Worm (Caenorhabditis elegans) whole organism, L4 larva: Measurements from ENCODE around the gene ucp-4.
A peak's percentile ranks its signal among the peaks of the same experiment; 100 is the strongest.

ENCODE experiments used
- F26F4.8 ChIP-seq: fragments of 200-800 bp; sonication (Bioruptor generic); conservative IDR thresholded peaks from 2 replicates; pipeline ENCODE4 v1.3.6; 2022; ENCODE audit warnings: missing genetic modification characterization, missing compliant biosample characterization
- F44E2.7 ChIP-seq: fragments of 200-800 bp; sonication (Bioruptor generic); IDR thresholded peaks from 2 replicates; pipeline ENCODE4 v2.1.2; 2022; ENCODE audit warnings: missing genetic modification characterization, missing compliant biosample characterization
- T20F7.1 ChIP-seq: fragments of 200-800 bp; sonication (Bioruptor generic); optimal IDR thresholded peaks from 2 replicates; lab custom pipeline; 2018; ENCODE audit warnings: mild to moderate bottlenecking, missing genetic modification characterization, missing compliant biosample characterization
- Y105C5A.15 ChIP-seq: fragments of 200-800 bp; sonication (Bioruptor generic); IDR thresholded peaks from 2 replicates; pipeline ENCODE4 v1.3.6; 2022; ENCODE audit warnings: missing genetic modification characterization, missing compliant biosample characterization
- Y75B8A.6 ChIP-seq: fragments of 200-800 bp; sonication (Bioruptor generic); IDR thresholded peaks from 2 replicates; pipeline ENCODE4 v1.3.6; 2022; ENCODE audit warnings: missing genetic modification reagents, missing genetic modification characterization, missing compliant biosample characterization
- aha-1 ChIP-seq: fragments of 150-350 bp; peaks from one replicate; lab custom pipeline; 2014; ENCODE audit warnings: missing biosample characterization, missing genetic modification characterization
- ceh-20 ChIP-seq: fragments of 200-800 bp; sonication (Bioruptor generic); IDR thresholded peaks from 2 replicates; pipeline ENCODE4 v1.3.6; 2022; ENCODE audit warnings: missing genetic modification reagents, missing genetic modification characterization, missing compliant biosample characterization
- ceh-28 ChIP-seq: fragments of 150-350 bp; optimal IDR thresholded peaks from 2 replicates; lab custom pipeline; 2014; ENCODE audit warnings: missing biosample characterization, missing genetic modification reagents, missing genetic modification characterization
- ceh-44 ChIP-seq: fragments of 200-800 bp; sonication (Bioruptor generic); IDR thresholded peaks from 2 replicates; pipeline ENCODE4 v1.3.6; 2022; ENCODE audit warnings: missing genetic modification reagents, missing genetic modification characterization, missing compliant biosample characterization
- ces-1 ChIP-seq: fragments of 150-350 bp; sonication (generic microtip); optimal IDR thresholded peaks from 4 replicates; lab custom pipeline; 2014; ENCODE audit warnings: missing biosample characterization, missing genetic modification reagents, missing genetic modification characterization
- cey-2 ChIP-seq: sonication (generic microtip); optimal IDR thresholded peaks from 3 replicates; lab custom pipeline; 2017; ENCODE audit warnings: missing genetic modification characterization, mild to moderate bottlenecking, missing compliant biosample characterization, antibody characterized with exemption, borderline replicate concordance; ENCODE audit not compliant: insufficient read depth
- ctbp-1 ChIP-seq: fragments of 200-800 bp; sonication (Bioruptor generic); IDR thresholded peaks from 2 replicates; pipeline ENCODE4 v1.3.6; 2022; ENCODE audit warnings: missing genetic modification reagents, missing genetic modification characterization, missing compliant biosample characterization
- daf-12 ChIP-seq: fragments of 150-350 bp; optimal IDR thresholded peaks from 2 replicates; lab custom pipeline; 2014; ENCODE audit warnings: missing biosample characterization, missing genetic modification reagents, missing genetic modification characterization
- daf-19 ChIP-seq: fragments of 200-800 bp; sonication (Bioruptor generic); conservative IDR thresholded peaks from 2 replicates; pipeline ENCODE4 v1.3.6; 2022; ENCODE audit warnings: missing genetic modification characterization, missing compliant biosample characterization
- daf-8 ChIP-seq: fragments of 200-800 bp; sonication (Bioruptor generic); IDR thresholded peaks from 2 replicates; pipeline ENCODE4 v1.3.6; 2022; ENCODE audit warnings: missing genetic modification characterization, missing compliant biosample characterization
- egl-43 ChIP-seq: fragments of 200-800 bp; sonication (Bioruptor generic); IDR thresholded peaks from 2 replicates; pipeline ENCODE4 v1.3.6; 2022; ENCODE audit warnings: missing genetic modification reagents, missing genetic modification characterization, missing compliant biosample characterization
- fos-1 ChIP-seq: fragments of 150-350 bp; optimal IDR thresholded peaks from 2 replicates; lab custom pipeline; 2014; ENCODE audit warnings: missing biosample characterization, missing genetic modification characterization
- hif-1 ChIP-seq, 2 experiments: sonication (generic microtip); optimal IDR thresholded peaks; 2 replicates each; lab custom pipeline; 2016 to 2017; ENCODE audit warnings: missing compliant biosample characterization in 2 of 2, missing genetic modification characterization in 2 of 2, missing genetic modification reagents in 2 of 2, missing genotype in 2 of 2, mild to moderate bottlenecking in 1 of 2
- hlh-11 ChIP-seq: fragments of 200-800 bp; sonication (Bioruptor generic); optimal IDR thresholded peaks from 2 replicates; lab custom pipeline; 2018; ENCODE audit warnings: mild to moderate bottlenecking, missing genetic modification characterization, missing compliant biosample characterization
- hlh-30 ChIP-seq: sonication (generic microtip); optimal IDR thresholded peaks from 2 replicates; lab custom pipeline; 2017; ENCODE audit warnings: antibody characterized with exemption, mild to moderate bottlenecking, missing genetic modification characterization, missing compliant biosample characterization; ENCODE audit not compliant: insufficient read depth
- lin-1 ChIP-seq: fragments of 200-800 bp; sonication (Bioruptor generic); IDR thresholded peaks from 2 replicates; pipeline ENCODE4 v1.3.6; 2022; ENCODE audit warnings: missing genetic modification reagents, missing genetic modification characterization, missing compliant biosample characterization
- lin-13 ChIP-seq: fragments of 150-350 bp; optimal IDR thresholded peaks from 2 replicates; lab custom pipeline; 2014; ENCODE audit warnings: missing biosample characterization, missing genetic modification reagents, missing genetic modification characterization
- lin-38 ChIP-seq: fragments of 200-800 bp; sonication (Bioruptor generic); IDR thresholded peaks from 2 replicates; pipeline ENCODE4 v1.3.6; 2022; ENCODE audit warnings: missing genetic modification reagents, missing genetic modification characterization, missing compliant biosample characterization
- lin-39 ChIP-seq: fragments of 150-350 bp; optimal IDR thresholded peaks from 2 replicates; lab custom pipeline; 2014; ENCODE audit warnings: missing biosample characterization, missing genetic modification reagents, missing genetic modification characterization
- lir-3 ChIP-seq: sonication (generic microtip); optimal IDR thresholded peaks from 2 replicates; lab custom pipeline; 2016; ENCODE audit warnings: mild to moderate bottlenecking, missing genetic modification characterization, missing compliant biosample characterization
- madf-5 ChIP-seq, 2 experiments: fragments of 200-800 bp; sonication (Bioruptor generic); IDR thresholded peaks; 2 replicates each; pipeline ENCODE4 v1.3.6; 2022; ENCODE audit warnings: missing compliant biosample characterization in 2 of 2, missing genetic modification characterization in 2 of 2
- madf-9 ChIP-seq: fragments of 200-800 bp; sonication (Bioruptor generic); conservative IDR thresholded peaks from 2 replicates; pipeline ENCODE4 v1.3.6; 2022; ENCODE audit warnings: missing genetic modification reagents, missing genetic modification characterization, missing compliant biosample characterization
- mdt-29 ChIP-seq: fragments of 200-800 bp; sonication (Bioruptor generic); IDR thresholded peaks from 2 replicates; pipeline ENCODE4 v1.3.6; 2022; ENCODE audit warnings: missing genetic modification reagents, missing genetic modification characterization, missing compliant biosample characterization
- mep-1 ChIP-seq: fragments of 150-350 bp; sonication (generic microtip); optimal IDR thresholded peaks from 3 replicates; lab custom pipeline; 2014; ENCODE audit warnings: missing biosample characterization, missing genetic modification characterization
- mxl-2 ChIP-seq: fragments of 200-800 bp; sonication (Bioruptor generic); conservative IDR thresholded peaks from 2 replicates; pipeline ENCODE4 v1.3.6; 2022; ENCODE audit warnings: missing genetic modification reagents, missing genetic modification characterization, missing compliant biosample characterization
- nhr-10 ChIP-seq: fragments of 150-350 bp; optimal IDR thresholded peaks from 2 replicates; lab custom pipeline; 2014; ENCODE audit warnings: missing biosample characterization, missing genetic modification characterization
- nhr-111 ChIP-seq: fragments of 200-800 bp; sonication (Bioruptor generic); optimal IDR thresholded peaks from 2 replicates; lab custom pipeline; 2018; ENCODE audit warnings: mild to moderate bottlenecking, missing genetic modification characterization, missing compliant biosample characterization
- nhr-237 ChIP-seq: sonication (generic microtip); optimal IDR thresholded peaks from 2 replicates; lab custom pipeline; 2017; ENCODE audit warnings: missing biosample characterization, missing genetic modification characterization
- nhr-25 ChIP-seq: sonication (generic microtip); optimal IDR thresholded peaks from 2 replicates; lab custom pipeline; 2017; ENCODE audit warnings: missing genetic modification characterization, mild to moderate bottlenecking, missing compliant biosample characterization, antibody characterized with exemption, moderate library complexity, borderline replicate concordance; ENCODE audit not compliant: insufficient read depth
- nhr-41 ChIP-seq: fragments of 200-800 bp; sonication (Bioruptor generic); IDR thresholded peaks from 2 replicates; pipeline ENCODE4 v1.3.6; 2022; ENCODE audit warnings: missing genetic modification reagents, missing genetic modification characterization, missing compliant biosample characterization
- nhr-42 ChIP-seq: fragments of 200-800 bp; sonication (Bioruptor generic); IDR thresholded peaks from 2 replicates; pipeline ENCODE4 v1.3.6; 2022; ENCODE audit warnings: missing genetic modification characterization, missing compliant biosample characterization
- nhr-77 ChIP-seq: fragments of 150-350 bp; optimal IDR thresholded peaks from 2 replicates; lab custom pipeline; 2014; ENCODE audit warnings: missing biosample characterization, missing genetic modification characterization
- pqm-1 ChIP-seq: sonication (generic microtip); optimal IDR thresholded peaks from 2 replicates; lab custom pipeline; 2017; ENCODE audit warnings: missing biosample characterization, missing genetic modification characterization
- rbr-2 ChIP-seq: sonication (generic microtip); optimal IDR thresholded peaks from 2 replicates; lab custom pipeline; 2016; ENCODE audit warnings: missing genotype, missing genetic modification characterization, missing compliant biosample characterization
- sdz-12 ChIP-seq: fragments of 200-800 bp; sonication (Bioruptor generic); optimal IDR thresholded peaks from 2 replicates; lab custom pipeline; 2018; ENCODE audit warnings: mild to moderate bottlenecking, missing genetic modification characterization, missing compliant biosample characterization
- set-16 ChIP-seq: fragments of 200-800 bp; sonication (Bioruptor generic); IDR thresholded peaks from 2 replicates; pipeline ENCODE4 v1.3.6; 2022; ENCODE audit warnings: missing genetic modification reagents, missing genetic modification characterization, missing compliant biosample characterization
- skn-1 ChIP-seq: fragments of 150-350 bp; optimal IDR thresholded peaks from 2 replicates; lab custom pipeline; 2014; ENCODE audit warnings: missing biosample characterization, missing genetic modification characterization
- snpc-4 ChIP-seq: fragments of 150-350 bp; optimal IDR thresholded peaks from 2 replicates; lab custom pipeline; 2014; ENCODE audit warnings: missing biosample characterization, missing genetic modification characterization
- spr-3 ChIP-seq: fragments of 200-800 bp; sonication (Bioruptor generic); optimal IDR thresholded peaks from 2 replicates; lab custom pipeline; 2018; ENCODE audit warnings: mild to moderate bottlenecking, missing genetic modification characterization, missing compliant biosample characterization
- tag-97 ChIP-seq: fragments of 200-800 bp; sonication (Bioruptor generic); IDR thresholded peaks from 2 replicates; pipeline ENCODE4 v1.3.6; 2022; ENCODE audit warnings: missing genetic modification characterization, missing compliant biosample characterization
- unc-130 ChIP-seq: sonication (generic microtip); optimal IDR thresholded peaks from 2 replicates; lab custom pipeline; 2016; ENCODE audit warnings: missing genetic modification reagents, missing genetic modification characterization, missing compliant biosample characterization
- unc-62 ChIP-seq, 3 experiments: fragments of 150-350 bp in 1 of 3; sonication (generic microtip); optimal IDR thresholded peaks in 2 of 3; peaks in 1 of 3; 1 replicate in 1 of 3; 2 replicates in 2 of 3; lab custom pipeline; 2014 to 2017; ENCODE audit warnings: missing biosample characterization in 3 of 3, missing genetic modification characterization in 3 of 3, missing genetic modification reagents in 3 of 3, missing genotype in 1 of 3
- zfp-2 ChIP-seq: sonication (generic microtip); optimal IDR thresholded peaks from 2 replicates; lab custom pipeline; 2016; ENCODE audit warnings: mild to moderate bottlenecking, missing genetic modification characterization, missing compliant biosample characterization
- zfp-3 ChIP-seq: fragments of 200-800 bp; sonication (Bioruptor generic); conservative IDR thresholded peaks from 2 replicates; pipeline ENCODE4 v1.3.6; 2022; ENCODE audit warnings: missing genetic modification reagents, missing genetic modification characterization, missing compliant biosample characterization
- ztf-7 ChIP-seq: fragments of 150-350 bp; optimal IDR thresholded peaks from 2 replicates; lab custom pipeline; 2014; ENCODE audit warnings: missing biosample characterization, missing genetic modification characterization

The ucp-4 gene

DNA sequence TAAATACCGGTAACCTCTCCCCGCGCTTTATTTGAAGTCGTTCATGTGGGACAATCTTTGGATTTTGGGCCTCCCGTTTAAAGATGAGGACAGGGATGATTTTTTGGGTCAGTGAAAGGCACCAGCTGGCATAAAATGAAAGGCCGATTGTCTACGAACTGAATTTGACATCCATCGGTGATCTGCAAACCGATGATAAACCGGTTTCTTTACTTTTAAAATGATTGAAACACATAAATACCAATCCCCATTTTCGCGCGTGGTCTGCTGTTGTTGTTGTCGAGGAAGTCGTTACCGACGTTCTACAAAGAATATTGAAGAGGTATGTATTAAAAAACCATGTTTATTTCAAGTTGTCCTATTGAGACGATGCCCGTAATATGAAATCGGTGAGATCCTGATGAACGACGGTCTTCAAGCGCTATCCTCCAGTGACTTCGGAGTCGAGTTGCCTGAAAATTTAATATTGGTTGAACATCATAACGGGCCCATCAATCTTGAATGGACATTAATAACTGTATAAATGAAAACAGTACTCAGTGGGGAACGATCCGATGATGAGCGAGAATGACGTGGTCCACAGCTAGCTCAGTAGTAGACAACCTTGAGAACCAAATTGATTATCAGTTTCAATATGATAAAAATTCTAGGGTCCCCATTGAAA, 9.0 kb downstream of the ucp-4 start (continued):
- peak; percentile 84 for TF ChIP-seq nhr-42
- TF ChIP-seq mdt-29: no peak; the same call in none of the 2 replicates
- no peak; the same call in 1 of the 2 replicates for TF ChIP-seq daf-8 (GFP tag; lab: Robert Waterston, UW)
- peak; percentile 73 for TF ChIP-seq lin-38 (GFP tag; lab: Robert Waterston, UW)
- no peak for TF ChIP-seq unc-130
- TF ChIP-seq spr-3 (GFP tag; lab: Kevin White, UChicago): no peak
- TF ChIP-seq F44E2.7: no peak
- no peak for TF ChIP-seq skn-1 (tag; lab: Kevin White, UChicago)
- TF ChIP-seq rbr-2 (tag; lab: Kevin White, UChicago): no peak
- no peak for TF ChIP-seq nhr-111 (GFP tag; lab: Kevin White, UChicago)
- 0 out of 2 replicates have a peak, but pooled peaks have one; percentile 9 for TF ChIP-seq Y105C5A.15 (GFP tag; lab: Robert Waterston, UW)
- TF ChIP-seq nhr-25: no peak
- TF ChIP-seq ceh-20: peak; percentile 67
- peak; percentile 57 for TF ChIP-seq egl-43 (GFP tag; lab: Robert Waterston, UW)
- TF ChIP-seq tag-97: no peak
- peak; percentile 96 for TF ChIP-seq aha-1
- no peak for TF ChIP-seq nhr-41 (GFP tag; lab: Robert Waterston, UW)
- no peak for TF ChIP-seq lin-39 (tag; lab: Kevin White, UChicago)
- no peak for TF ChIP-seq zfp-2 (tag; lab: Kevin White, UChicago)
- TF ChIP-seq pqm-1 (tag; lab: Kevin White, UChicago): no peak
- no peak for TF ChIP-seq lir-3 (tag; lab: Kevin White, UChicago)
- TF ChIP-seq zfp-3 (GFP tag; lab: Robert Waterston, UW): peak; percentile 84
- peak; percentile 21 for TF ChIP-seq lin-1
- TF ChIP-seq hlh-30 (tag; lab: Kevin White, UChicago): no peak
- TF ChIP-seq lin-13 (GFP tag; lab: Kevin White, UChicago): no peak
- no peak for TF ChIP-seq hlh-11 (tag; lab: Kevin White, UChicago)
- peak; percentile 80; the same call in 1 of the 2 replicates for TF ChIP-seq daf-19 (GFP tag; lab: Robert Waterston, UW)
- TF ChIP-seq Y75B8A.6 (GFP tag; lab: Robert Waterston, UW): no peak
- no peak for TF ChIP-seq ceh-28
- peak in 1 of 2 experiments; percentile 91 for TF ChIP-seq unc-62 (GFP tag; optimal IDR thresholded peaks at IDR 0.05 in 1 of 2; lab: Kevin White, UChicago)
- TF ChIP-seq unc-62 (tag; optimal IDR thresholded peaks at IDR 0.05; lab: Kevin White, UChicago): no peak
- TF ChIP-seq ces-1 (GFP tag; lab: Kevin White, UChicago): no peak
- TF ChIP-seq ceh-44 (GFP tag; lab: Robert Waterston, UW): no peak; the same call in 1 of the 2 replicates
- TF ChIP-seq hif-1 (tag; optimal IDR thresholded peaks at IDR 0.05; lab: Kevin White, UChicago): no peak
- TF ChIP-seq mxl-2 (GFP tag; lab: Robert Waterston, UW): no peak
- TF ChIP-seq set-16 (GFP tag; lab: Robert Waterston, UW): no peak
- no peak for TF ChIP-seq nhr-10 (tag; lab: Kevin White, UChicago)
- 0 out of 2 replicates have a peak, but pooled peaks have one; percentile 45 for TF ChIP-seq madf-9 (GFP tag; lab: Robert Waterston, UW)
- TF ChIP-seq sdz-12: no peak
- TF ChIP-seq nhr-77: no peak
- no peak for TF ChIP-seq cey-2 (tag; lab: Kevin White, UChicago)
- no peak for TF ChIP-seq daf-12 (tag; lab: Kevin White, UChicago)
- no peak for TF ChIP-seq F26F4.8 (GFP tag; lab: Robert Waterston, UW)
- no peak for TF ChIP-seq nhr-237 (tag; lab: Kevin White, UChicago)
- TF ChIP-seq snpc-4: no peak
- no peak for TF ChIP-seq ztf-7 (tag; lab: Kevin White, UChicago)
- TF ChIP-seq fos-1 (tag; lab: Kevin White, UChicago): peak; percentile 37
- no peak for TF ChIP-seq madf-5 (GFP tag; IDR thresholded peaks at IDR 0.05; lab: Robert Waterston, UW)
- TF ChIP-seq ctbp-1 (GFP tag; lab: Robert Waterston, UW): peak; percentile 64
- no peak for TF ChIP-seq T20F7.1
- TF ChIP-seq mep-1 (tag; lab: Kevin White, UChicago): no peak
